Worm (Caenorhabditis elegans): ENCODE results near the gene B0228.7.

- TF ChIP-seq lin-11 (tag; optimal IDR thresholded peaks at IDR 0.05), result no peak
- no peak for TF ChIP-seq alr-1 (tag; optimal IDR thresholded peaks at IDR 0.05)
- no peak for TF ChIP-seq nhr-23 (tag; optimal IDR thresholded peaks at IDR 0.05)
- no peak for TF ChIP-seq ceh-82 (tag; optimal IDR thresholded peaks at IDR 0.05)
- no peak for TF ChIP-seq elt-1 (tag; optimal IDR thresholded peaks at IDR 0.05)
- TF ChIP-seq ama-1 (optimal IDR thresholded peaks at IDR 0.05), result no peak
- no peak for TF ChIP-seq lin-13 (GFP tag; optimal IDR thresholded peaks at IDR 0.05)
- TF ChIP-seq mdl-1 (tag; optimal IDR thresholded peaks at IDR 0.05), result no peak
- TF ChIP-seq fos-1 (tag; optimal IDR thresholded peaks at IDR 0.05), result no peak
- TF ChIP-seq skn-1 (tag; optimal IDR thresholded peaks at IDR 0.05), result no peak
- TF ChIP-seq ztf-4 (tag; optimal IDR thresholded peaks at IDR 0.05), result no peak
- no peak for TF ChIP-seq blmp-1 (tag; optimal IDR thresholded peaks at IDR 0.05; ENCODE audit: insufficient read depth)
- no peak for TF ChIP-seq nhr-237 (tag; optimal IDR thresholded peaks at IDR 0.05)
These were observed 34.2 kb downstream of the B0228.7 start, which contains the start of gene cpna-2 for ce11 chrII:7724603-7725002.

All from whole organism, L2 larva.